Fruit fly (Drosophila melanogaster): Measurements from ENCODE around the gene CG6154.
A peak's percentile ranks its signal among the peaks of the same experiment; 100 is the strongest.

Gene CG6154

DNA sequence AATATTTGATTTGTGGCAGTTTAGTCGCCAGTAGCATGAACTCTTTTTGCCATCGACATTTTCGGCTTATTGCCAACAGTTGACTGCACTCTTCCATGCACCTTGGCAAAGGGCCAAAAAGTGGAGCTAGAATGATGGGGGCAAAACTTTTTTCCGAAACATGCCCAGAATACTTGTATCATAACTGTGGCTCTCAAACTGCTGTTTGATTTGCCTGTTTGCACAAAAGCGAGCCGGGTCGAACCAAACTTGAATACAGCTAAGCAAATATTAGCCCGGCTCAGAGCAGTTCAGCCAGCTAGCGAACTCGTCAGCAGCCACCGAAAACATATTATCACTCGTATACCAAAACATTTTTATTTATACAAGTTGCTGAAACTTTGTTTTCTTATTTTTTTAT is 23.5 kb upstream of the CG6154 start (continued):
- TF ChIP-seq CG8281 (tag; optimal IDR thresholded peaks at IDR 0.05) (no peak), H2.0 (GFP tag; IDR thresholded peaks at IDR 0.05) (no peak), CG7928 (GFP tag; optimal IDR thresholded peaks at IDR 0.05) (peak; percentile 54), Adf1 (GFP tag; IDR thresholded peaks at IDR 0.05) (no peak; the same call in 1 of the 2 replicates), cg (GFP tag; optimal IDR thresholded peaks at IDR 0.05) (no peak), H15 (GFP tag; IDR thresholded peaks at IDR 0.05) (no peak), CG17912 (GFP tag; optimal IDR thresholded peaks at IDR 0.05) (peak; percentile 50), jigr1 (GFP tag; IDR thresholded peaks at IDR 0.05) (no peak), CG17612 (GFP tag; IDR thresholded peaks at IDR 0.05) (no peak), zf30C (GFP tag; optimal IDR thresholded peaks at IDR 0.05) (no peak), Ssrp (tag; optimal IDR thresholded peaks at IDR 0.05) (no peak), Vsx1 (GFP tag; optimal IDR thresholded peaks at IDR 0.05) (peak; percentile 16), tna (GFP tag; IDR thresholded peaks at IDR 0.05; ENCODE audit: partially characterized antibody) (no peak), Lim3 (GFP tag; IDR thresholded peaks at IDR 0.05) (no peak), CG6254 (GFP tag; optimal IDR thresholded peaks at IDR 0.05) (no peak), CG9727 (GFP tag; optimal IDR thresholded peaks at IDR 0.05) (peak; percentile 48), Eip74EF (GFP tag; optimal IDR thresholded peaks at IDR 0.05) (no peak), eve (GFP tag; optimal IDR thresholded peaks at IDR 0.05) (no peak), YL-1 (GFP tag; optimal IDR thresholded peaks at IDR 0.05) (no peak), chm (GFP tag; IDR thresholded peaks at IDR 0.05) (no peak), CG15514 (GFP tag; optimal IDR thresholded peaks at IDR 0.05) (peak; percentile 69), CG14441 (GFP tag; IDR thresholded peaks at IDR 0.05) (peak; percentile 68), CG17568 (GFP tag; optimal IDR thresholded peaks at IDR 0.05) (no peak), MESR4 (GFP tag; optimal IDR thresholded peaks at IDR 0.05) (no peak), CG10431 (GFP tag; optimal IDR thresholded peaks at IDR 0.05) (no peak), sna (GFP tag; IDR thresholded peaks at IDR 0.05; ENCODE audit: partially characterized antibody) (no peak), ems (GFP tag; optimal IDR thresholded peaks at IDR 0.05) (peak; percentile 30), emc (GFP tag; optimal IDR thresholded peaks at IDR 0.05) (no peak), chn (GFP tag; optimal IDR thresholded peaks at IDR 0.05) (no peak), kni (GFP tag; optimal IDR thresholded peaks at IDR 0.05) (no peak), ttk (GFP tag; IDR thresholded peaks at IDR 0.05) (peak; percentile 43; the same call in 1 of the 2 replicates), Dll (GFP tag; IDR thresholded peaks at IDR 0.05; ENCODE audit: partially characterized antibody) (no peak), so (GFP tag; IDR thresholded peaks at IDR 0.05) (no peak), oc (tag; optimal IDR thresholded peaks at IDR 0.05) (peak; percentile 15), gro (GFP tag; optimal IDR thresholded peaks at IDR 0.05) (peak; percentile 60), Antp (GFP tag; optimal IDR thresholded peaks at IDR 0.05) (no peak), tup (GFP tag; optimal IDR thresholded peaks at IDR 0.05) (peak; percentile 18), CG8388 (GFP tag; optimal IDR thresholded peaks at IDR 0.05) (no peak), CG18764 (GFP tag; optimal IDR thresholded peaks at IDR 0.05) (peak; percentile 41), ranshi (GFP tag; IDR thresholded peaks at IDR 0.05) (no peak), Trl (optimal IDR thresholded peaks at IDR 0.05) (no peak), Trl (GFP tag; optimal IDR thresholded peaks at IDR 0.05) (peak; percentile 63), croc (GFP tag; conservative IDR thresholded peaks at IDR 0.05) (no peak), nerfin-1 (tag; optimal IDR thresholded peaks at IDR 0.05) (no peak), bbx (GFP tag; IDR thresholded peaks at IDR 0.05; ENCODE audit: partially characterized antibody) (no peak), CG9876 (GFP tag; optimal IDR thresholded peaks at IDR 0.05) (no peak), bigmax (GFP tag; optimal IDR thresholded peaks at IDR 0.05) (no peak), luna (GFP tag; optimal IDR thresholded peaks at IDR 0.05) (no peak), CG6689 (GFP tag; IDR thresholded peaks at IDR 0.05) (no peak), hth (optimal IDR thresholded peaks at IDR 0.05) (no peak), Blimp-1 (GFP tag; optimal IDR thresholded peaks at IDR 0.05) (peak; percentile 41), BtbVII (GFP tag; optimal IDR thresholded peaks at IDR 0.05) (peak; percentile 64)

Measured in whole organism, embryonic.